Worm (Caenorhabditis elegans): ENCODE measurements around the gene C06E2.1.

Gene C06E2.1

ce11 chrX:8835405-8835804 is 39.2 kb downstream of the C06E2.1 start, which contains the start of gene sec-15:
Gene sec-15, minus strand, starts transcription at chrX:8835715.
- TF ChIP-seq W03F9.2 (tag; optimal IDR thresholded peaks at IDR 0.05) (no peak), dao-5 (tag; optimal IDR thresholded peaks at IDR 0.05) (no peak), him-1 (tag; optimal IDR thresholded peaks at IDR 0.05) (no peak)

- no peak for TF ChIP-seq W03F9.2 (tag; optimal IDR thresholded peaks at IDR 0.05)
- no peak for TF ChIP-seq him-1 (tag; optimal IDR thresholded peaks at IDR 0.05)
- no peak for TF ChIP-seq dao-5 (tag; optimal IDR thresholded peaks at IDR 0.05)
Observed at ce11 chrX:8831162-8831561, 43.5 kb downstream of the C06E2.1 start, which contains the start of gene C28G1.6. Gene C28G1.6, minus strand, starts transcription at chrX:8831262.

ce11 chrX:8828365-8828764 is 46.3 kb downstream of the C06E2.1 start, which contains the start of gene rcs-1:
Gene rcs-1, minus strand, starts transcription at chrX:8828540.
- TF ChIP-seq W03F9.2 (tag; optimal IDR thresholded peaks at IDR 0.05) (no peak), him-1 (tag; optimal IDR thresholded peaks at IDR 0.05) (no peak), dao-5 (tag; optimal IDR thresholded peaks at IDR 0.05) (no peak)

ce11 chrX:8824437-8824836 is 50.2 kb downstream of the C06E2.1 start, which contains the start of gene ifd-1:
Gene ifd-1, minus strand, starts transcription at chrX:8824448.
- TF ChIP-seq W03F9.2 (tag; optimal IDR thresholded peaks at IDR 0.05) (no peak), dao-5 (tag; optimal IDR thresholded peaks at IDR 0.05) (no peak), him-1 (tag; optimal IDR thresholded peaks at IDR 0.05) (no peak)

Measured in whole organism, L4/young adult.